Worm (Caenorhabditis elegans) whole organism, L1 larva: ENCODE results near the gene VM106R.1.

Experiments
- C04F5.9 ChIP-seq: sonication (generic microtip); optimal IDR thresholded peaks from 2 replicates; lab custom pipeline; 2016; ENCODE audit warnings: missing genetic modification characterization, missing compliant biosample characterization
- C34B4.2 ChIP-seq: sonication (generic microtip); optimal IDR thresholded peaks from 2 replicates; lab custom pipeline; 2017; ENCODE audit warnings: mild to moderate bottlenecking, missing genetic modification characterization, missing compliant biosample characterization
- aha-1 ChIP-seq: fragments of 150-350 bp; optimal IDR thresholded peaks from 2 replicates; lab custom pipeline; 2014; ENCODE audit warnings: missing biosample characterization, missing genetic modification characterization
- blmp-1 ChIP-seq: fragments of 150-350 bp; optimal IDR thresholded peaks from 2 replicates; lab custom pipeline; 2014; ENCODE audit warnings: missing biosample characterization, missing genetic modification characterization
- ceh-8 ChIP-seq: fragments of 200-800 bp; sonication (Bioruptor generic); optimal IDR thresholded peaks from 2 replicates; lab custom pipeline; 2018; ENCODE audit warnings: mild to moderate bottlenecking, missing genetic modification characterization, moderate library complexity, missing compliant biosample characterization
- ceh-88 ChIP-seq: fragments of 200-800 bp; sonication (Bioruptor generic); IDR thresholded peaks from 2 replicates; pipeline ENCODE4 v1.3.6; 2022; ENCODE audit warnings: missing genetic modification characterization, missing compliant biosample characterization
- dpl-1 ChIP-seq, 3 experiments: fragments of 150-350 bp in 2 of 3; sonication (generic microtip) in 1 of 3; optimal IDR thresholded peaks; 2 replicates each; lab custom pipeline; 2014 to 2017; ENCODE audit warnings: missing biosample characterization in 3 of 3, missing genetic modification characterization in 3 of 3, missing genetic modification reagents in 3 of 3
- dsc-1 ChIP-seq: sonication (generic microtip); optimal IDR thresholded peaks from 2 replicates; lab custom pipeline; 2016; ENCODE audit warnings: mild to moderate bottlenecking, missing genetic modification characterization, missing compliant biosample characterization
- egl-13 ChIP-seq: sonication (generic microtip); optimal IDR thresholded peaks from 2 replicates; lab custom pipeline; 2016; ENCODE audit warnings: missing genotype, missing genetic modification reagents, missing genetic modification characterization, missing compliant biosample characterization
- elt-2 ChIP-seq: sonication (generic microtip); optimal IDR thresholded peaks from 2 replicates; lab custom pipeline; 2016; ENCODE audit warnings: missing genetic modification characterization, mild to moderate bottlenecking, inconsistent platforms, missing compliant biosample characterization, missing genetic modification reagents
- elt-3 ChIP-seq, 6 experiments: fragments of 150-350 bp in 1 of 6; sonication (generic microtip); optimal IDR thresholded peaks; 2 replicates each; lab custom pipeline; 2017 to 2018; ENCODE audit warnings: missing biosample characterization in 6 of 6, missing genetic modification characterization in 6 of 6, inconsistent platforms in 1 of 6
- ets-5 ChIP-seq: fragments of 200-800 bp; sonication (Bioruptor generic); IDR thresholded peaks from 2 replicates; pipeline ENCODE4 v1.3.6; 2022; ENCODE audit warnings: missing genetic modification characterization, missing compliant biosample characterization
- fkh-10 ChIP-seq: sonication (generic microtip); optimal IDR thresholded peaks from 2 replicates; lab custom pipeline; 2017; ENCODE audit warnings: missing biosample characterization, missing genetic modification reagents, missing genetic modification characterization
- fkh-4 ChIP-seq: sonication (generic microtip); optimal IDR thresholded peaks from 2 replicates; lab custom pipeline; 2016; ENCODE audit warnings: missing compliant biosample characterization, missing genetic modification characterization, borderline replicate concordance
- fos-1 ChIP-seq: fragments of 150-350 bp; optimal IDR thresholded peaks from 2 replicates; lab custom pipeline; 2014; ENCODE audit warnings: missing biosample characterization, missing genetic modification characterization
- hlh-17 ChIP-seq: fragments of 200-800 bp; sonication (Bioruptor generic); optimal IDR thresholded peaks from 2 replicates; lab custom pipeline; 2018; ENCODE audit warnings: missing genetic modification characterization, mild to moderate bottlenecking, missing compliant biosample characterization, moderate library complexity, borderline replicate concordance
- irx-1 ChIP-seq: sonication (generic microtip); optimal IDR thresholded peaks from 2 replicates; lab custom pipeline; 2016; ENCODE audit warnings: missing genetic modification characterization, missing compliant biosample characterization
- isw-1 ChIP-seq: fragments of 200-800 bp; sonication (Bioruptor generic); IDR thresholded peaks from 2 replicates; pipeline ENCODE4 v1.3.6; 2022; ENCODE audit warnings: missing genetic modification characterization, missing compliant biosample characterization
- jun-1 ChIP-seq: fragments of 150-350 bp; optimal IDR thresholded peaks from 2 replicates; lab custom pipeline; 2014; ENCODE audit warnings: missing biosample characterization, missing genetic modification reagents, missing genetic modification characterization
- lin-14 ChIP-seq: fragments of 200-800 bp; sonication (Bioruptor generic); optimal IDR thresholded peaks from 2 replicates; lab custom pipeline; 2018; ENCODE audit warnings: mild to moderate bottlenecking, missing genetic modification characterization, moderate library complexity, missing compliant biosample characterization
- lin-15B ChIP-seq: fragments of 150-350 bp; sonication (generic microtip); optimal IDR thresholded peaks from 3 replicates; lab custom pipeline; 2014; ENCODE audit warnings: missing biosample characterization, missing genetic modification characterization
- lin-39 ChIP-seq: fragments of 150-350 bp; optimal IDR thresholded peaks from 2 replicates; lab custom pipeline; 2014; ENCODE audit warnings: missing biosample characterization, missing genetic modification reagents, missing genetic modification characterization
- lir-3 ChIP-seq: sonication (generic microtip); optimal IDR thresholded peaks from 2 replicates; lab custom pipeline; 2016; ENCODE audit warnings: mild to moderate bottlenecking, missing genetic modification characterization, moderate library complexity, missing compliant biosample characterization; ENCODE audit not compliant: poor library complexity
- mdl-1 ChIP-seq, 2 experiments: fragments of 150-350 bp; optimal IDR thresholded peaks; 2 replicates each; lab custom pipeline; 2014 to 2017; ENCODE audit warnings: missing biosample characterization in 2 of 2, missing genetic modification characterization in 2 of 2, inconsistent platforms in 1 of 2
- mep-1 ChIP-seq: fragments of 150-350 bp; optimal IDR thresholded peaks from 2 replicates; lab custom pipeline; 2014; ENCODE audit warnings: missing biosample characterization, missing genetic modification characterization
- nhr-11 ChIP-seq: fragments of 150-350 bp; optimal IDR thresholded peaks from 2 replicates; lab custom pipeline; 2014; ENCODE audit warnings: missing biosample characterization, missing genetic modification characterization
- nhr-12 ChIP-seq: sonication (generic microtip); optimal IDR thresholded peaks from 2 replicates; lab custom pipeline; 2017; ENCODE audit warnings: missing biosample characterization, missing genetic modification characterization
- nhr-19 ChIP-seq: fragments of 200-800 bp; sonication (Bioruptor generic); conservative IDR thresholded peaks from 2 replicates; pipeline ENCODE4 v1.3.6; 2022; ENCODE audit warnings: missing genetic modification characterization, missing compliant biosample characterization
- nhr-20 ChIP-seq: sonication (generic microtip); optimal IDR thresholded peaks from 2 replicates; lab custom pipeline; 2016; ENCODE audit warnings: mild to moderate bottlenecking, missing genetic modification characterization, missing compliant biosample characterization
- nhr-237 ChIP-seq: fragments of 150-350 bp; optimal IDR thresholded peaks from 2 replicates; lab custom pipeline; 2014; ENCODE audit warnings: missing biosample characterization, missing genetic modification characterization
- nhr-28 ChIP-seq: fragments of 150-350 bp; optimal IDR thresholded peaks from 2 replicates; lab custom pipeline; 2014; ENCODE audit warnings: missing biosample characterization, missing genetic modification characterization
- nhr-47 ChIP-seq: sonication (generic microtip); optimal IDR thresholded peaks from 2 replicates; lab custom pipeline; 2016; ENCODE audit warnings: mild to moderate bottlenecking, missing genetic modification characterization, moderate library complexity, missing compliant biosample characterization
- nhr-71 ChIP-seq: sonication (generic microtip); optimal IDR thresholded peaks from 2 replicates; lab custom pipeline; 2016; ENCODE audit warnings: mild to moderate bottlenecking, missing genetic modification characterization, moderate library complexity, missing compliant biosample characterization
- nhr-77 ChIP-seq: fragments of 150-350 bp; optimal IDR thresholded peaks from 2 replicates; lab custom pipeline; 2014; ENCODE audit warnings: missing biosample characterization, missing genetic modification characterization
- nhr-84 ChIP-seq: sonication (generic microtip); optimal IDR thresholded peaks from 2 replicates; lab custom pipeline; 2017; ENCODE audit warnings: missing biosample characterization, missing genetic modification characterization
- nhr-85 ChIP-seq: sonication (generic microtip); peaks from one replicate; lab custom pipeline; 2016; ENCODE audit warnings: missing genetic modification characterization, inconsistent platforms, missing compliant biosample characterization
- pag-3 ChIP-seq: sonication (generic microtip); optimal IDR thresholded peaks from 2 replicates; lab custom pipeline; 2017; ENCODE audit warnings: missing genetic modification characterization, mild to moderate bottlenecking, missing compliant biosample characterization, antibody characterized with exemption, borderline replicate concordance; ENCODE audit not compliant: insufficient read depth
- pqm-1 ChIP-seq: sonication (generic microtip); optimal IDR thresholded peaks from 3 replicates; lab custom pipeline; 2017; ENCODE audit warnings: missing biosample characterization, missing genetic modification characterization
- skn-1 ChIP-seq: fragments of 150-350 bp; optimal IDR thresholded peaks from 2 replicates; lab custom pipeline; 2014; ENCODE audit warnings: missing biosample characterization, missing genetic modification characterization
- sox-4 ChIP-seq: sonication (generic microtip); optimal IDR thresholded peaks from 2 replicates; lab custom pipeline; 2016; ENCODE audit warnings: missing genetic modification characterization, missing compliant biosample characterization
- swsn-7 ChIP-seq: sonication (generic microtip); optimal IDR thresholded peaks from 2 replicates; lab custom pipeline; 2016; ENCODE audit warnings: missing genetic modification characterization, missing compliant biosample characterization
- tlp-1 ChIP-seq: fragments of 150-350 bp; optimal IDR thresholded peaks from 2 replicates; lab custom pipeline; 2014; ENCODE audit warnings: missing biosample characterization, missing genetic modification characterization
- unc-86 ChIP-seq: sonication (generic microtip); optimal IDR thresholded peaks from 2 replicates; lab custom pipeline; 2016; ENCODE audit warnings: missing genetic modification characterization, missing compliant biosample characterization
- unc-98 ChIP-seq: fragments of 200-800 bp; sonication (Bioruptor generic); IDR thresholded peaks from 2 replicates; pipeline ENCODE4 v1.3.6; 2022; ENCODE audit warnings: missing genetic modification characterization, missing compliant biosample characterization
- zip-4 ChIP-seq: fragments of 200-800 bp; sonication (Bioruptor generic); optimal IDR thresholded peaks from 2 replicates; lab custom pipeline; 2018; ENCODE audit warnings: mild to moderate bottlenecking, missing genetic modification characterization, moderate library complexity, missing compliant biosample characterization
- ztf-4 ChIP-seq: fragments of 150-350 bp; optimal IDR thresholded peaks from 2 replicates; lab custom pipeline; 2014; ENCODE audit warnings: missing biosample characterization, missing genetic modification characterization

The VM106R.1 gene

DNA sequence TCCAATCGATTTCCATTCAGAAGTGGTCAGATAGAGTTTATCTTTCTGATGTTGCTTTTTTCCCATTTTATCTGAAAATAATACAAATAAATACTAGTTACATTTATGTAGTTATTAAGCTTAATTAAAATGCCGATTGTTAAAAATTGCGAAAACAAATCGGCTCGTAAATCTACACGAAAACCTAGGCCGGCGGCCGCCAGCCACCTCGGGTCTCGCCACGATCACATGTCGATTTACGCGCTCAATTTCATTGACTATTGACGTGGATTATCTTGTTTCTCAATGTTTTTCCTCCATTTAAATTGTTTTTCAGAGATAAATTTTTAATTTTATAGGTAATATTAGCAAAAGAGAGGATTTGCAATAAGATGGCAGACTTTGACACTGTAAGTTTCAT, 43.6 kb upstream of the VM106R.1 start, which contains the start of the genes cyn-4 and copz-1 (continued):
- TF ChIP-seq nhr-84 (tag; lab: Kevin White, UChicago) (no peak), skn-1 (tag; lab: Kevin White, UChicago) (peak; percentile 59), ceh-88 (GFP tag; lab: Robert Waterston, UW) (no peak), nhr-20 (peak; percentile 90), nhr-77 (peak; percentile 60), fkh-10 (GFP tag; lab: Kevin White, UChicago) (no peak), aha-1 (tag; lab: Kevin White, UChicago) (no peak), nhr-11 (peak; percentile 9), sox-4 (peak; percentile 54), C34B4.2 (tag; lab: Kevin White, UChicago) (no peak), unc-98 (GFP tag; lab: Robert Waterston, UW) (peak; percentile 71), mdl-1 (tag; optimal IDR thresholded peaks at IDR 0.05; lab: Kevin White, UChicago) (peak in 1 of 2 experiments; percentile 76), fkh-4 (tag; lab: Kevin White, UChicago) (peak; percentile 83), egl-13 (peak; percentile 78), elt-2 (tag; lab: Kevin White, UChicago) (peak; percentile 45), nhr-28 (tag; lab: Kevin White, UChicago) (no peak), tlp-1 (tag; lab: Kevin White, UChicago) (no peak), C04F5.9 (tag; lab: Kevin White, UChicago) (peak; percentile 99), nhr-19 (GFP tag; lab: Robert Waterston, UW) (peak; percentile 78), nhr-237 (tag; lab: Kevin White, UChicago) (peak; percentile 40), zip-4 (GFP tag; lab: Kevin White, UChicago) (peak; percentile 53), mep-1 (tag; lab: Kevin White, UChicago) (peak; percentile 79), lin-15B (tag; lab: Kevin White, UChicago) (peak; percentile 81), ztf-4 (no peak), nhr-47 (tag; lab: Kevin White, UChicago) (peak; percentile 89), pqm-1 (tag; lab: Kevin White, UChicago) (no peak), swsn-7 (tag; lab: Kevin White, UChicago) (peak; percentile 85), lir-3 (tag; lab: Kevin White, UChicago) (peak; percentile 93), nhr-85 (tag; lab: Kevin White, UChicago) (peak; percentile 91), ets-5 (GFP tag; lab: Robert Waterston, UW) (no peak), nhr-12 (tag; lab: Kevin White, UChicago) (no peak), ceh-8 (GFP tag; lab: Kevin White, UChicago) (peak; percentile 6), blmp-1 (tag; lab: Kevin White, UChicago) (peak; percentile 52), jun-1 (tag; lab: Kevin White, UChicago) (peak; percentile 0), unc-86 (tag; lab: Kevin White, UChicago) (peak; percentile 77), lin-14 (peak; percentile 88), lin-39 (tag; lab: Kevin White, UChicago) (peak; percentile 30), irx-1 (tag; lab: Kevin White, UChicago) (peak; percentile 86), pag-3 (tag; lab: Kevin White, UChicago) (no peak)

DNA sequence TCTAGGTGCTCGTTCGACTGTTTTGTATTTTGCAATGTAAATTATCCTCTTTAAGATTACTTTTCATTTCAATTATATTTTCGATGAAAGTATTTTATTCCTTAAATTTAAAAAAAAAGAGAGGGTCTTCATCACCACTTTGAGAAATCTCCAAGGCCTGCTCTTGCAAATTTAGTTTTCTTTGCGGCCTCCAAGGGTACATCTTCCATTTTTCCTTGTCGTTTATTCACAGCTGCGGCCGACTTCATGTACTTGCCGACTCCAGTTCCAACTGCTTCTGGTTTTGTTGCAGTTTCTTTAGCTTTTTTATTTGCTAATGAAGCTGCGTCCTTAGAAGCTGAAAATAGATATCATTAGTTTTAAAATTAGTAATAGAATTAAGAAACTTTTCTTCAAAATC, 41.7 kb upstream of the VM106R.1 start:
- TF ChIP-seq ceh-88 (GFP tag; lab: Robert Waterston, UW) (no peak), dsc-1 (tag; lab: Kevin White, UChicago) (no peak), isw-1 (GFP tag; lab: Robert Waterston, UW) (no peak), nhr-20 (no peak), ets-5 (GFP tag; lab: Robert Waterston, UW) (no peak), nhr-19 (GFP tag; lab: Robert Waterston, UW) (no peak), mdl-1 (tag; optimal IDR thresholded peaks at IDR 0.05; lab: Kevin White, UChicago) (no peak), elt-3 (tag; optimal IDR thresholded peaks at IDR 0.05; lab: Kevin White, UChicago) (no peak), lin-39 (tag; lab: Kevin White, UChicago) (no peak), fos-1 (no peak), nhr-71 (tag; lab: Kevin White, UChicago) (no peak), dpl-1 (GFP tag; optimal IDR thresholded peaks at IDR 0.05; lab: Kevin White, UChicago) (no peak), hlh-17 (GFP tag; lab: Kevin White, UChicago) (no peak)
